Fruit fly (Drosophila melanogaster): Measurements from ENCODE around the gene hth.

Gene hth

DNA sequence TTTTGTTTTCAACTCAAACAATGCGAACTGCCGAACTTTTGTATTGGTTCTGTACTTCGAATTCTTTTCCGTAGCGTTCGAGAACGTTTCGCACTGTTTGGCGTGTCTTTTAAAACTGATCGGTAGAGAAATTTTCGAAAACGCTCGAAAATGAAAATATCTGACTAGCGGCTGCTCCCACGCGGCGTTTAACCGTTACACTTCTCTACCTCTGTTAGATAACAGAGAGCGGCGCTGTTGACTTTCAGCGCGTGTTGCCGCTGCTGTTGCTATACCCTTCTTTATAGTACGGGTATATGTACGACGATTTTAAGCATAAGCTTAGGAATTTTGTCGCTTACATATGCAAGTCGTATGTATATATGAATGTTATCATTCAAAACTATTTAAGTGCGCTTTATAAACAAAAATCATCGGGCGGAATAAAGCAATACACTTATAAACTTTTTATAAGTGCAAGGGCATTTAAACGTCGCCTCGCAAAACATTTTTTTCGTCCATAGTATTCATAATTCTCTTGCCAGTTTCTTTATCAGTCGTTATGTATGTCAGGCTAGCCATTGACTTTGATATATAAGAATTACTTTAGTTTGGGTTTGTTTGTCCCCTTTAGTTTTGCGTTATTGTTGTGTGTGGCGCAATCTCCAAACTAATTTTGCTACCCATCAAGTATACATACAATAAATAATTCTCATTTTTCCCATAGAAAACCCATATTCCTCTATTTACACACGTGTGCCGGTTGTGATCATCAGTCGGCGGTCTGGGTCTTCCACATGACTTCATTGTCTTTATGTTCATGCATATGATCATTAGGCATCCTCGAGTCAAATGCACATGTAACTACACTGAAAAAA, 41.7 kb upstream of the hth start, which contains the start of gene Phyhd1 (continued):
- TF ChIP-seq CG11093 (GFP tag; IDR thresholded peaks at IDR 0.05) (peak; percentile 83), gcm2 (GFP tag; optimal IDR thresholded peaks at IDR 0.05) (peak; percentile 89), CG11085 (GFP tag; IDR thresholded peaks at IDR 0.05) (peak; percentile 82), CG7357 (GFP tag; IDR thresholded peaks at IDR 0.05) (peak; percentile 87), CG7745 (tag; optimal IDR thresholded peaks at IDR 0.05) (peak; percentile 34), nau (GFP tag; optimal IDR thresholded peaks at IDR 0.05) (peak; percentile 94), CG42726 (GFP tag; IDR thresholded peaks at IDR 0.05; ENCODE audit: partially characterized antibody) (no peak), mam (GFP tag; optimal IDR thresholded peaks at IDR 0.05) (peak; percentile 93), chinmo (GFP tag; IDR thresholded peaks at IDR 0.05; ENCODE audit: partially characterized antibody) (0 out of 4 replicates have a peak, but pooled peaks have one; percentile 49), p53 (GFP tag; optimal IDR thresholded peaks at IDR 0.05) (peak; percentile 39), CHES-1-like (GFP tag; optimal IDR thresholded peaks at IDR 0.05) (peak; percentile 96), dysf (GFP tag; IDR thresholded peaks at IDR 0.05) (peak; percentile 96), amos (GFP tag; IDR thresholded peaks at IDR 0.05; ENCODE audit: partially characterized antibody) (no peak), dm (GFP tag; optimal IDR thresholded peaks at IDR 0.05) (peak; percentile 93), D (optimal IDR thresholded peaks at IDR 0.05) (no peak), D (GFP tag; optimal IDR thresholded peaks at IDR 0.05) (peak; percentile 88), Hmr (GFP tag; optimal IDR thresholded peaks at IDR 0.05) (peak; percentile 97), CG7987 (GFP tag; optimal IDR thresholded peaks at IDR 0.05) (peak; percentile 91), Doc2 (GFP tag; IDR thresholded peaks at IDR 0.05) (peak; percentile 53; the same call in 1 of the 2 replicates), CG10147 (GFP tag; optimal IDR thresholded peaks at IDR 0.05) (peak; percentile 85), Bteb2 (GFP tag; optimal IDR thresholded peaks at IDR 0.05) (peak; percentile 95), maf-S (GFP tag; optimal IDR thresholded peaks at IDR 0.05) (peak; percentile 96), CG10431 (GFP tag; optimal IDR thresholded peaks at IDR 0.05) (peak; percentile 24), knrl (GFP tag; IDR thresholded peaks at IDR 0.05; ENCODE audit: partially characterized antibody) (no peak), tap (tag; optimal IDR thresholded peaks at IDR 0.05) (peak; percentile 93), CG8359 (GFP tag; optimal IDR thresholded peaks at IDR 0.05; ENCODE audit: borderline replicate concordance) (peak; percentile 83), Rx (GFP tag; IDR thresholded peaks at IDR 0.05) (peak; percentile 90), CG10274 (GFP tag; optimal IDR thresholded peaks at IDR 0.05) (peak; percentile 70), CG31388 (GFP tag; optimal IDR thresholded peaks at IDR 0.05) (peak; percentile 94), hkb (optimal IDR thresholded peaks at IDR 0.05) (no peak), hkb (GFP tag; IDR thresholded peaks at IDR 0.05) (peak; percentile 97), repo (GFP tag; optimal IDR thresholded peaks at IDR 0.05) (peak; percentile 95), CG15514 (GFP tag; optimal IDR thresholded peaks at IDR 0.05) (peak; percentile 91), CG13296 (GFP tag; optimal IDR thresholded peaks at IDR 0.05) (peak; percentile 83), Elba2 (GFP tag; optimal IDR thresholded peaks at IDR 0.05) (peak; percentile 41), Med (GFP tag) (peak; percentile 100), kay (GFP tag; optimal IDR thresholded peaks at IDR 0.05) (peak; percentile 95), YL-1 (GFP tag; optimal IDR thresholded peaks at IDR 0.05) (peak; percentile 46), HHEX (GFP tag; optimal IDR thresholded peaks at IDR 0.05) (peak; percentile 88), pita (GFP tag; optimal IDR thresholded peaks at IDR 0.05) (no peak), ase (GFP tag; IDR thresholded peaks at IDR 0.05) (peak; percentile 83), B-H2 (GFP tag; optimal IDR thresholded peaks at IDR 0.05) (peak; percentile 54), cad (GFP tag; optimal IDR thresholded peaks at IDR 0.05) (no peak), E2f1 (GFP tag; IDR thresholded peaks at IDR 0.05) (peak; percentile 94), CG4404 (GFP tag; IDR thresholded peaks at IDR 0.05) (peak; percentile 82), Lim3 (GFP tag; IDR thresholded peaks at IDR 0.05) (peak; percentile 82; the same call in 1 of the 2 replicates), CG9876 (GFP tag; optimal IDR thresholded peaks at IDR 0.05) (peak; percentile 87), CG7963 (GFP tag; IDR thresholded peaks at IDR 0.05; ENCODE audit: partially characterized antibody) (no peak), CG30431 (GFP tag; optimal IDR thresholded peaks at IDR 0.05) (peak; percentile 87)

All from whole organism, embryonic.